Fruit fly (Drosophila melanogaster): ENCODE measurements around the gene CG13634.
A peak's percentile ranks its signal among the peaks of the same experiment; 100 is the strongest.

The CG13634 gene

dm6 chr3R:24771273-24772231 lies 18.4 kb downstream of the CG13634 start, which contains the start of gene CG42331 (continued):
- no peak for TF ChIP-seq Eip93F (GFP tag; optimal IDR thresholded peaks at IDR 0.05)
- no peak for TF ChIP-seq Sox14 (GFP tag; optimal IDR thresholded peaks at IDR 0.05)
- TF ChIP-seq pdm3 (GFP tag; optimal IDR thresholded peaks at IDR 0.05), result no peak
- TF ChIP-seq Ets96B (tag; optimal IDR thresholded peaks at IDR 0.05), result no peak
- TF ChIP-seq spab (GFP tag; optimal IDR thresholded peaks at IDR 0.05), result no peak
- no peak for TF ChIP-seq acj6 (GFP tag; optimal IDR thresholded peaks at IDR 0.05)
- TF ChIP-seq CG11762 (GFP tag; optimal IDR thresholded peaks at IDR 0.05; ENCODE audit: insufficient read depth), result no peak
- TF ChIP-seq fd59A (GFP tag; optimal IDR thresholded peaks at IDR 0.05), result no peak
- TF ChIP-seq dsx (GFP tag; optimal IDR thresholded peaks at IDR 0.05; ENCODE audit: poor library complexity, severe bottlenecking), result no peak
- TF ChIP-seq CG3919 (GFP tag; optimal IDR thresholded peaks at IDR 0.05), result no peak
- no peak for TF ChIP-seq CG34406 (GFP tag; optimal IDR thresholded peaks at IDR 0.05)
- no peak for TF ChIP-seq cyc (GFP tag; optimal IDR thresholded peaks at IDR 0.05)
- no peak for TF ChIP-seq CG8632 (GFP tag; optimal IDR thresholded peaks at IDR 0.05)
- no peak for TF ChIP-seq CG11902 (GFP tag; optimal IDR thresholded peaks at IDR 0.05)
- TF ChIP-seq CG6163 (GFP tag; IDR thresholded peaks at IDR 0.05), result 0 out of 3 replicates have a peak, but pooled peaks have one; percentile 19

dm6 chr3R:24769601-24770000 lies 20.3 kb downstream of the CG13634 start:
- no peak for TF ChIP-seq CG6854 (GFP tag; optimal IDR thresholded peaks at IDR 0.05)
- no peak for TF ChIP-seq salr (GFP tag; optimal IDR thresholded peaks at IDR 0.05)
- TF ChIP-seq Eip93F (GFP tag; optimal IDR thresholded peaks at IDR 0.05), result no peak
- no peak for TF ChIP-seq topi (GFP tag; optimal IDR thresholded peaks at IDR 0.05)
- TF ChIP-seq Gug (GFP tag; IDR thresholded peaks at IDR 0.05), result no peak

DNA sequence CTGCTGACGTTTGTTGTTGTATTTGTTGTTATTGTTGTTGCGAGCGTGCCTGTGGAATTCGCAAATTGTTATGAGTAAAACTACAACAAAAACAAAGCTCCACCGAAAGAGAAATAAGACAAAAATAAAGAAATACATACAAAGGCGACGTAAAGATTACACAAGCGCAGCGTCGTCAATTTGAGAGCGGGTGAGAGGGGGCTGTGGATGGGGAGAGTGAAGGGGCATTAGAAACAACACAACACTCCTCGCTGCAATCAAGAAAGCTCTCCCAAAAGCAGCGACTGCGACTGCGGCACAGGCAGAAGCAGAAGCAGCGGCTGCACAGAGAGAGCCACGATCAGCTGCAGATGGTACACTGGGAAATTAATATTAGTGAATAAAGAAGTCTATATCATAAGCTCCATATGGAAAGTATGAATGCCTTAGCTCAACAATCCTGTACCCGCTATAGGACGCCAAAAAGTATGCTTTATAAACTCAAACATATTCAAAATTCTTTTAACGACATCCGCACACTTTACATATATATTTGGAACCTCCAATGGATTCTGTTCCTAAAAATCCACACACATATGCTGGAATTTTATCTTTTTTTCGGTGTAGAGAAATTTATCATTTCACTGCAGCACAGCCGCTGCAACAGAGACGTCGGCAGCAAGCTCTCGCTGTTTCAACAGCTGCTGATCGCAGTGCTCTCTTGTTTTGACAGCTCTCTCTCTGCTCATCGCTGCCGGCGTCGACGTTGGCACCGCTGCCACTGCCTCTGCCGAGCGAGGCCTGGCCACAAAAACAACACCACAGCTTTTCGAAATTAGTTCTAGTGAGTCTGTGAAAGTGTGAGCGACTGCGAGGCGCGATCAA lies 21.2 kb downstream of the CG13634 start, which contains the start of gene CG13631:
Gene CG13631, plus strand, starts transcription at position 814 of the 864 bp plus-strand sequence.
- peak; percentile 83 for TF ChIP-seq CG6854 (GFP tag; optimal IDR thresholded peaks at IDR 0.05)
- peak; percentile 97 for TF ChIP-seq eg (GFP tag; IDR thresholded peaks at IDR 0.05)
- TF ChIP-seq Blimp-1 (GFP tag; optimal IDR thresholded peaks at IDR 0.05), result peak; percentile 81
- TF ChIP-seq CG34406 (GFP tag; optimal IDR thresholded peaks at IDR 0.05), result peak; percentile 96
- TF ChIP-seq vri (GFP tag; optimal IDR thresholded peaks at IDR 0.05), result peak; percentile 93
- peak; percentile 96 for TF ChIP-seq svp (GFP tag)
- TF ChIP-seq CG11762 (GFP tag; optimal IDR thresholded peaks at IDR 0.05; ENCODE audit: insufficient read depth), result peak; percentile 97
- peak; percentile 94 for TF ChIP-seq Smox (GFP tag; optimal IDR thresholded peaks at IDR 0.05)
- TF ChIP-seq spab (GFP tag; optimal IDR thresholded peaks at IDR 0.05), result peak; percentile 83
- TF ChIP-seq Sox102F (GFP tag; optimal IDR thresholded peaks at IDR 0.05), result peak; percentile 94
- peak; percentile 96 for TF ChIP-seq CG6163 (GFP tag; IDR thresholded peaks at IDR 0.05)
- peak; percentile 98 for TF ChIP-seq CG31627 (GFP tag; optimal IDR thresholded peaks at IDR 0.05)
- peak; percentile 27 for TF ChIP-seq fkh (GFP tag; optimal IDR thresholded peaks at IDR 0.05)
- peak; percentile 98 for TF ChIP-seq net (GFP tag; optimal IDR thresholded peaks at IDR 0.05)
- peak; percentile 99 for TF ChIP-seq CG8119 (GFP tag; IDR thresholded peaks at IDR 0.05)
- TF ChIP-seq CG8632 (GFP tag; optimal IDR thresholded peaks at IDR 0.05), result peak; percentile 94
- TF ChIP-seq CG3032 (tag; optimal IDR thresholded peaks at IDR 0.05), result peak; percentile 87
- TF ChIP-seq Lpt (GFP tag; optimal IDR thresholded peaks at IDR 0.05), result peak; percentile 99
- peak; percentile 81 for TF ChIP-seq fd59A (GFP tag; optimal IDR thresholded peaks at IDR 0.05)
- peak; percentile 98 for TF ChIP-seq lz (GFP tag; optimal IDR thresholded peaks at IDR 0.05)
- peak; percentile 81 for TF ChIP-seq Hr38 (GFP tag; optimal IDR thresholded peaks at IDR 0.05)
- TF ChIP-seq Sox14 (GFP tag; optimal IDR thresholded peaks at IDR 0.05), result peak; percentile 98
- peak; percentile 98 for TF ChIP-seq CG3919 (GFP tag; optimal IDR thresholded peaks at IDR 0.05)
- peak; percentile 80 for TF ChIP-seq fd85E (GFP tag; optimal IDR thresholded peaks at IDR 0.05)
- peak; percentile 99 for TF ChIP-seq Eip78C (GFP tag)
- peak; percentile 91 for TF ChIP-seq CG16779 (tag; optimal IDR thresholded peaks at IDR 0.05)
- TF ChIP-seq Gug (GFP tag; IDR thresholded peaks at IDR 0.05), result peak; percentile 98
- TF ChIP-seq Ets96B (tag; optimal IDR thresholded peaks at IDR 0.05), result peak; percentile 87
- peak; percentile 97 for TF ChIP-seq Hr39 (GFP tag; optimal IDR thresholded peaks at IDR 0.05)
- TF ChIP-seq Met (GFP tag; optimal IDR thresholded peaks at IDR 0.05), result peak; percentile 96
- TF ChIP-seq CG32006 (GFP tag; optimal IDR thresholded peaks at IDR 0.05), result peak; percentile 100
- TF ChIP-seq dac (GFP tag; optimal IDR thresholded peaks at IDR 0.05), result peak; percentile 99
- TF ChIP-seq CG15336 (GFP tag; IDR thresholded peaks at IDR 0.05), result peak; percentile 99
- peak; percentile 96 for TF ChIP-seq CG11902 (GFP tag; optimal IDR thresholded peaks at IDR 0.05)
- TF ChIP-seq CG4318 (GFP tag; optimal IDR thresholded peaks at IDR 0.05), result peak; percentile 99

Measured in whole organism, prepupa.